Worm (Caenorhabditis elegans) whole organism, L3 larva: Measurements from ENCODE around the gene set-11.

Experiments
- elt-1 ChIP-seq: fragments of 150-350 bp; optimal IDR thresholded peaks from 2 replicates; lab custom pipeline; 2014; ENCODE audit warnings: missing biosample characterization, missing genetic modification characterization
- lin-15B ChIP-seq: fragments of 150-350 bp; optimal IDR thresholded peaks from 2 replicates; lab custom pipeline; 2014; ENCODE audit warnings: missing biosample characterization, missing genetic modification characterization
- lin-39 ChIP-seq: fragments of 150-350 bp; optimal IDR thresholded peaks from 2 replicates; lab custom pipeline; 2018; ENCODE audit warnings: missing biosample characterization, missing genetic modification reagents, missing genetic modification characterization
- nhr-67 ChIP-seq: fragments of 150-350 bp; optimal IDR thresholded peaks from 2 replicates; lab custom pipeline; 2014; ENCODE audit warnings: missing biosample characterization, missing genetic modification characterization
- nhr-76 ChIP-seq: fragments of 150-350 bp; sonication (generic microtip); optimal IDR thresholded peaks from 5 replicates; lab custom pipeline; 2014; ENCODE audit warnings: missing biosample characterization, missing genetic modification characterization
- snpc-4 ChIP-seq: fragments of 150-350 bp; optimal IDR thresholded peaks from 2 replicates; lab custom pipeline; 2014; ENCODE audit warnings: missing biosample characterization, missing genetic modification characterization

DNA sequence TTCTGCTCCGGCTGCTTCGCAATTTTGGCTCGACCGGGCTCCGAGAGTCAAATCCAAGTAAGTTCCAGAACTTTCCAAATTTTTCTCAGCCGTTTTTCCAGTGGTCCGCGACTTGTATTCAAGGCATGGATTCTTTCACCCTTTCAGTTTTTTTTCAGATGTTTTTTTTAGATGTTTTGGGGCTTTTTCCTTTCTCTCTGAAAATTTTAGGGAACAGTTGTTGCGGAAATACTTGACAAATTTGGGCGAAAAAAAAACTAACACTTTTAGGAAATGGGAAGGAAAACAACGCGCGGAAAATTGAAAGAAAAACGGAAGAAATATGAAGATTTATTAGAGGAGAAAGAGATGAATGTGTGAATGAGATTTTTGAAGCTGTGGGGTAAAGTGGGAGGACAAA is 33.2 kb upstream of the set-11 start, which contains the start of the genes T05A8.11 and nep-2:
- TF ChIP-seq nhr-76, result no peak
- TF ChIP-seq lin-15B (tag; lab: Kevin White, UChicago), result no peak
- no peak for TF ChIP-seq lin-39 (tag; lab: Kevin White, UChicago)
- TF ChIP-seq nhr-67 (tag; lab: Kevin White, UChicago), result no peak
- no peak for TF ChIP-seq elt-1 (tag; lab: Kevin White, UChicago)
- TF ChIP-seq snpc-4 (tag; lab: Kevin White, UChicago), result no peak
